Fruit fly (Drosophila melanogaster) whole organism, adult: ENCODE results near the gene Pex14.

ENCODE experiments used
- CG12768 ChIP-seq: fragments of 200-800 bp; sonication (Bioruptor generic); optimal IDR thresholded peaks from 2 replicates; lab custom pipeline; 2017; ENCODE audit warnings: missing biosample characterization, missing genetic modification characterization, mild to moderate bottlenecking, moderate library complexity, missing genetic modification reagents
- CG1620 ChIP-seq: fragments of 200-800 bp; sonication (Bioruptor generic); optimal IDR thresholded peaks from 2 replicates; lab custom pipeline; 2016; ENCODE audit warnings: missing biosample characterization, missing genetic modification characterization
- CG5204 ChIP-seq: fragments of 200-800 bp; sonication (Bioruptor generic); optimal IDR thresholded peaks from 2 replicates; lab custom pipeline; 2016; ENCODE audit warnings: missing biosample characterization, missing genetic modification characterization
- Crg-1 ChIP-seq: fragments of 200-800 bp; sonication (Bioruptor generic); optimal IDR thresholded peaks from 2 replicates; lab custom pipeline; 2016; ENCODE audit warnings: missing biosample characterization, missing genetic modification characterization
- Hr96 ChIP-seq: fragments of 200-800 bp; sonication (Bioruptor generic); optimal IDR thresholded peaks from 2 replicates; lab custom pipeline; 2016; ENCODE audit warnings: missing biosample characterization, missing genetic modification characterization
- Mnt ChIP-seq: fragments of 200-800 bp; sonication (Bioruptor generic); optimal IDR thresholded peaks from 2 replicates; lab custom pipeline; 2016; ENCODE audit warnings: missing biosample characterization, mild to moderate bottlenecking, missing genetic modification characterization
- bab1 ChIP-seq: fragments of 200-800 bp; sonication (Bioruptor generic); optimal IDR thresholded peaks from 3 replicates; lab custom pipeline; 2019; ENCODE audit warnings: missing biosample characterization, mild to moderate bottlenecking, missing genetic modification characterization, moderate library complexity
- cnc ChIP-seq, 2 experiments: fragments of >200 bp; optimal IDR thresholded peaks; 2 replicates each; lab custom pipeline; 2017
- kay ChIP-seq: fragments of 200-800 bp; sonication (Bioruptor generic); peaks from one replicate; lab custom pipeline; 2016; ENCODE audit warnings: missing biosample characterization, missing genetic modification characterization, borderline replicate concordance
- tj ChIP-seq: fragments of 200-800 bp; sonication (Bioruptor generic); optimal IDR thresholded peaks from 3 replicates; lab custom pipeline; 2017; ENCODE audit warnings: missing biosample characterization, mild to moderate bottlenecking, missing genetic modification characterization, moderate library complexity
- toe ChIP-seq: fragments of 200-800 bp; sonication (Bioruptor generic); optimal IDR thresholded peaks from 2 replicates; lab custom pipeline; 2016; ENCODE audit warnings: missing biosample characterization, missing genetic modification characterization

- TF ChIP-seq toe (GFP tag; lab: Kevin White, UChicago) (peak; percentile 81), bab1 (GFP tag; lab: Kevin White, UChicago) (peak; percentile 92), Crg-1 (GFP tag; lab: Kevin White, UChicago) (peak; percentile 91), CG12768 (GFP tag; lab: Kevin White, UChicago) (peak; percentile 68), CG5204 (GFP tag; lab: Kevin White, UChicago) (no peak), Mnt (peak; percentile 72), Hr96 (GFP tag; lab: Kevin White, UChicago) (peak; percentile 76), CG1620 (GFP tag; lab: Kevin White, UChicago) (peak; percentile 88), tj (peak; percentile 67), cnc (optimal IDR thresholded peaks at IDR 0.05; lab: Kevin White, UChicago) (no peak), kay (GFP tag; lab: Kevin White, UChicago) (no peak)
Observed at dm6 chr3L:20798325-20798846, 19.8 kb downstream of the Pex14 start, which contains the start of the genes CG3698 and tzn.
